Worm (Caenorhabditis elegans) whole organism, L3 larva: ENCODE measurements around the gene K04A8.20.

ENCODE experiments used
- ZK546.5 ChIP-seq: sonication (generic microtip); optimal IDR thresholded peaks from 2 replicates; lab custom pipeline; 2017; ENCODE audit warnings: missing biosample characterization, missing genetic modification characterization
- egl-27 ChIP-seq: sonication (generic microtip); optimal IDR thresholded peaks from 4 replicates; lab custom pipeline; 2017; ENCODE audit warnings: missing biosample characterization, missing genetic modification reagents, missing genetic modification characterization

DNA sequence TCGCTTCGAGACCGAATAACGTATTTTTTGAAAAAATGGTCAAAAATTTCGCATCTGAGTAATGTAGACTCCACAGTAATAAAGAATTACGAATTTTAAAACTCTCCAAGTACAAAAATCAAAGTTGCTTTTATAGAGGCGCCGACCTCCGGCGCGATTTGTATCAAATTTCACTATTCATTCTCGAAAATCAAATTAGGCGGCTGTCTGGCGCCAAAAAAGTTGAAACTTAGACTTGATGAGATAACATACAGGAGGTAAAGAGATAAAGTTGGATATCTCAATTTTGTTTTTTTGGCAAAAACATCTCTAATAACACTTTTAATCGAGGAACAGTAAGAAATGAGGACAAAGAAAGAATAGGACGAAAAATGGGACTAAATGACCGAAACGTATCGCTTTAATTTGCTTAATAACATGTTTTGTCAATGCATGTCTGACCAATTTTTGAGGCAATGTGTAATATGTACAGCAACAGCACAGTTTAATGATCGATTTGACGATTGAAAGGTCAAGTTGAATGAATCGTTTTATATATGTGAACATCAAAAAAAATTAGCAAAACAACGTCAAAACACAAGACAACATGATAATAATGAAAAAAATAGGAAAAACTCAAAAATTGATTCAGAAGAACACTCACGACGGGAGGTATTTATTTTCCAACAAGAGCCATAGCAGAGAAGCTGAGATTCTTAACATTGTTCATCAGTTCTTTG, 42.9 kb upstream of the K04A8.20 start:
- TF ChIP-seq ZK546.5 (tag; lab: Kevin White, UChicago) (no peak), egl-27 (tag; lab: Kevin White, UChicago) (no peak)
